Fruit fly (Drosophila melanogaster): Measurements from ENCODE around the gene M1BP.

Gene M1BP

DNA sequence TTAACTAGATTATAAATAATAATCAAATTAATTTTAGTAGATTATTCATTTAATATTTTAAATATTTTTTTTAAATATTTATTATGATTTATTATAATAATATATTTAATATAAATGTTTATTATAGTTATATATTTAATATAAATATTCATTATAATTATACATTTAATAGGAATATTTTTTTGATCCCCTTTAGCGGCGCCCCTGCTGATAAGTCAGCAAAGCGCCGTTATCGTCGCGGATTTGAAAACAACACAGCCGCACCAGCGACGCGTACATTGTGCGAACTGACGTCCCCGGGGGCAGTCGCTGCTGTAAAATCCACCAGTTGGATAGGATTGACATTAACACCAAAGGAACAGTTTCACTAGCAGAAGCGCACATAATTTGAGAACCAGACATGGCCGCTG, 18.8 kb downstream of the M1BP start, which contains the start of gene CG8112 (continued):
- TF ChIP-seq Atf6 (GFP tag; IDR thresholded peaks at IDR 0.05) (no peak), CG5180 (GFP tag; optimal IDR thresholded peaks at IDR 0.05) (no peak), CG9437 (GFP tag; optimal IDR thresholded peaks at IDR 0.05) (peak; percentile 22), CoRest (tag; optimal IDR thresholded peaks at IDR 0.05) (peak; percentile 32), CG12391 (tag; optimal IDR thresholded peaks at IDR 0.05) (peak; percentile 19), CG32532 (GFP tag; IDR thresholded peaks at IDR 0.05) (no peak), mirr (GFP tag; optimal IDR thresholded peaks at IDR 0.05) (no peak), CG15514 (GFP tag; optimal IDR thresholded peaks at IDR 0.05) (peak; percentile 24)

DNA sequence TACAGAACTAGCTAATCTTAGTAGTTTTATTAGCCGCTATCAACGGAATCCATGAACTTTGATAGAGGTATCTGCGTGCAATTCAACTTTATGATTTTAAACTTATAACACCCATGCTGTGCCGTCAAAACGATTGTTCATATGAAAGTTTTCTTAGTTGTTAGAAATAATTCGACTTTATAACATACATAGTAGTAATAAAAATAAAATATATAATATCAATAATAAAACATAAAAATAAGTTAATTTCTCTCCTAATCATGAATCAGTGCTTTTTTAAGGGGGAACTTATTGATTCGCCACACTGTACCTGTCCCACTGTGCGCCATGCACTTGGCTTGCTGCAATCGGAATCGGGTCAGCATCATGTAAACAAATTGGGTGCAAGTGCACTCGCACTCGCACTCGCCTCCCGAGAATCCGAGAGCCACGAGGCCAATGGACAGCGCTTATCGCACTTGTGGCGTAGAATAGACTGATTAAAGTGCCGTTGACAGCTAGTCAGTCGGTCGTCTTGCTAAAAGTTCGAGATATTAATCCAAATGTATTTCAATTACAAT, 19.5 kb downstream of the M1BP start:
- TF ChIP-seq CG14441 (GFP tag; IDR thresholded peaks at IDR 0.05) (no peak), mirr (GFP tag; optimal IDR thresholded peaks at IDR 0.05) (peak; percentile 48), CG18599 (GFP tag; optimal IDR thresholded peaks at IDR 0.05) (peak; percentile 12), CG3163 (GFP tag; optimal IDR thresholded peaks at IDR 0.05) (peak; percentile 1), CG15514 (GFP tag; optimal IDR thresholded peaks at IDR 0.05) (no peak), emc (GFP tag; optimal IDR thresholded peaks at IDR 0.05) (no peak), Hr51 (GFP tag; optimal IDR thresholded peaks at IDR 0.05) (peak in 1 of 2 experiments; percentile 63), NC2β (GFP tag; optimal IDR thresholded peaks at IDR 0.05) (no peak), CG31441 (GFP tag; IDR thresholded peaks at IDR 0.05) (peak; percentile 33; the same call in 1 of the 2 replicates), Rx (GFP tag; IDR thresholded peaks at IDR 0.05) (no peak), CG7987 (GFP tag; optimal IDR thresholded peaks at IDR 0.05) (peak; percentile 18), Sox100B (GFP tag; optimal IDR thresholded peaks at IDR 0.05) (peak; percentile 17), Oli (tag; optimal IDR thresholded peaks at IDR 0.05) (peak; percentile 45), bowl (GFP tag; IDR thresholded peaks at IDR 0.05) (0 out of 2 replicates have a peak, but pooled peaks have one; percentile 12), CG1233 (GFP tag; optimal IDR thresholded peaks at IDR 0.05) (no peak), gcm (GFP tag; optimal IDR thresholded peaks at IDR 0.05) (no peak), shn (GFP tag; optimal IDR thresholded peaks at IDR 0.05) (no peak), Optix (GFP tag; IDR thresholded peaks at IDR 0.05) (0 out of 3 replicates have a peak, but pooled peaks have one; percentile 26), CG11560 (tag; IDR thresholded peaks at IDR 0.05) (no peak), CG2712 (tag; optimal IDR thresholded peaks at IDR 0.05) (peak; percentile 8), CG13424 (tag; optimal IDR thresholded peaks at IDR 0.05) (peak; percentile 17), ttk (GFP tag; IDR thresholded peaks at IDR 0.05) (peak; percentile 42), so (GFP tag; IDR thresholded peaks at IDR 0.05) (0 out of 3 replicates have a peak, but pooled peaks have one; percentile 45), CG7839 (tag; optimal IDR thresholded peaks at IDR 0.05) (peak; percentile 24), CG11504 (tag; optimal IDR thresholded peaks at IDR 0.05) (peak; percentile 49), tap (tag; optimal IDR thresholded peaks at IDR 0.05) (peak; percentile 3), sug (tag; optimal IDR thresholded peaks at IDR 0.05) (peak; percentile 11), Med (GFP tag) (peak; percentile 5), dimm (GFP tag; IDR thresholded peaks at IDR 0.05) (no peak), CG4617 (GFP tag; optimal IDR thresholded peaks at IDR 0.05; ENCODE audit: borderline replicate concordance) (no peak), abd-A (tag; optimal IDR thresholded peaks at IDR 0.05) (no peak), CG34376 (GFP tag; optimal IDR thresholded peaks at IDR 0.05) (peak; percentile 39), phol (tag; optimal IDR thresholded peaks at IDR 0.05) (peak; percentile 19), CG6813 (GFP tag; optimal IDR thresholded peaks at IDR 0.05) (no peak), Vsx1 (GFP tag; optimal IDR thresholded peaks at IDR 0.05) (peak; percentile 60), CG11247 (GFP tag; IDR thresholded peaks at IDR 0.05) (no peak), CG10431 (GFP tag; optimal IDR thresholded peaks at IDR 0.05) (peak; percentile 21), chinmo (GFP tag; IDR thresholded peaks at IDR 0.05; ENCODE audit: partially characterized antibody) (0 out of 4 replicates have a peak, but pooled peaks have one; percentile 35), unpg (GFP tag; optimal IDR thresholded peaks at IDR 0.05) (peak; percentile 37), row (GFP tag; IDR thresholded peaks at IDR 0.05) (peak; percentile 37; the same call in 1 of the 3 replicates), tgo (GFP tag; IDR thresholded peaks at IDR 0.05) (no peak)

Measured in whole organism, embryonic.